Fruit fly (Drosophila melanogaster): ENCODE measurements around the gene eff.
A peak's percentile ranks its signal among the peaks of the same experiment; 100 is the strongest.

eff gene

DNA sequence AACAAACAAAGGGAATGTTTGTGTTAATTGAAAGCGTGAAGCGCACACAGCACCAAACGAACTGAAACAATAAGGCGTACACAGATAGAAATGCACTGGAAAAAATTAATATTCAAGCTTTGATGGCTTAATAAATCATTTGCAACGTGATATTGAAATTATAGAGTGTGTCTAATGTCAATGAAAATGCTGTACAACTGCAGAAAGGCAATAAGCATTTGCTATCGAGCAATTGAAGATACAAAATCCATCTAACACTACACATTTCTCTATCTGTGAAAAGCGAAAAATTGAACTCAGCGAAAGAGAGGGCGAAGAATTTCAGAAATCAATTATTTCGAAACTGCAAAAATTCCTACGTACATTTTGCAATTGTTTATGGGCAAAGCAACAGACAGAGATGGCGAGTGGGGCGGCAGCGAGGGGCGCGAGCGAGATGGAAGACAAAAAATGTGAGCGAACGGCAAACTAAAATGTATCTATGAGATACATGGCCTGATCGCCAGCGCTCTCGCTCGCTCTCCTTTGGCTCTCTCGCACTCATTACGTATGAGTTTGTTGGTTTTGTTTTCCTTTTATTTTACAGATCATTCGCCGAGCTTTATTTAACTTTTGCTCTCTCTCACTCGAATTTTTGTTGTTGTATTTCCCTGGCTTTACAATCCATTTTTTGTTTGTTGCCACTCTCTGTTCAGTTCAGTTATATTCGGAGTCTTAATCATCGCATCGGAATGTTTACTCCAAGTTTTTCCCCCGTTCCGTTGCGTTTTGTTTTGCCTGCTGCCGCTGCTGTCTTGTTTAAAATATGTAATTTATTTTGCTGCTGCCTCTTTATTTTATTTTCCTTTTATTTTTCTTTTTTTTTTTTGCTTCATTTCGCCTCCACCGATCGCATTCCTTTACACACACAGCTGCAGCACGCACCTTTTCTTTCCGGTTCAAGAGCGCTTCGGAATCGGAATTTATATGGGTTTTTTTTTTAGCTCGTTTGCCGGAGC is 18.9 kb downstream of the eff start (continued):
- peak; percentile 68 for TF ChIP-seq CG7556 (GFP tag; optimal IDR thresholded peaks at IDR 0.05)
- TF ChIP-seq fd64A (GFP tag; optimal IDR thresholded peaks at IDR 0.05) = peak; percentile 5
- no peak for TF ChIP-seq wdn (GFP tag; IDR thresholded peaks at IDR 0.05)
- peak; percentile 68 for TF ChIP-seq CG9609 (GFP tag; optimal IDR thresholded peaks at IDR 0.05)
- TF ChIP-seq Ravus (GFP tag; IDR thresholded peaks at IDR 0.05) = peak; percentile 7; the same call in 1 of the 2 replicates
- no peak for TF ChIP-seq CG13123 (GFP tag; optimal IDR thresholded peaks at IDR 0.05)
- peak; percentile 54 for TF ChIP-seq HmgZ (tag; optimal IDR thresholded peaks at IDR 0.05)
- TF ChIP-seq sima (GFP tag; optimal IDR thresholded peaks at IDR 0.05) = no peak
- peak; percentile 47 for TF ChIP-seq nom (GFP tag; optimal IDR thresholded peaks at IDR 0.05)
- TF ChIP-seq Meics (GFP tag; optimal IDR thresholded peaks at IDR 0.05) = peak; percentile 55
- no peak for TF ChIP-seq odd (GFP tag; optimal IDR thresholded peaks at IDR 0.05)
- peak; percentile 20 to 84 for TF ChIP-seq Hr51 (GFP tag; optimal IDR thresholded peaks at IDR 0.05)
- no peak for TF ChIP-seq Sin3A (optimal IDR thresholded peaks at IDR 0.05)
- TF ChIP-seq sc (optimal IDR thresholded peaks at IDR 0.05) = no peak
- peak; percentile 27 for TF ChIP-seq sc (GFP tag; optimal IDR thresholded peaks at IDR 0.05)
- peak; percentile 54 for TF ChIP-seq Fer1 (GFP tag; optimal IDR thresholded peaks at IDR 0.05)
- TF ChIP-seq bcd (GFP tag; optimal IDR thresholded peaks at IDR 0.05) = peak; percentile 71
- no peak for TF ChIP-seq CG12104 (GFP tag; optimal IDR thresholded peaks at IDR 0.05)
- TF ChIP-seq Stat92E (GFP tag; optimal IDR thresholded peaks at IDR 0.05) = no peak
- TF ChIP-seq Oaz (GFP tag; IDR thresholded peaks at IDR 0.05) = no peak
- no peak for TF ChIP-seq CG30020 (tag; optimal IDR thresholded peaks at IDR 0.05)
- peak; percentile 69 for TF ChIP-seq H2.0 (GFP tag; IDR thresholded peaks at IDR 0.05)
- TF ChIP-seq CG1233 (GFP tag; optimal IDR thresholded peaks at IDR 0.05) = peak; percentile 55
- no peak for TF ChIP-seq CG9797 (GFP tag; optimal IDR thresholded peaks at IDR 0.05)
- TF ChIP-seq CG11093 (GFP tag; IDR thresholded peaks at IDR 0.05) = peak; percentile 65; the same call in 1 of the 3 replicates
- peak; percentile 73 for TF ChIP-seq Dad (GFP tag; optimal IDR thresholded peaks at IDR 0.05)
- TF ChIP-seq ro (GFP tag; IDR thresholded peaks at IDR 0.05) = no peak
- TF ChIP-seq hkb (optimal IDR thresholded peaks at IDR 0.05) = no peak
- TF ChIP-seq hkb (GFP tag; IDR thresholded peaks at IDR 0.05) = peak; percentile 77
- TF ChIP-seq Ada2b (GFP tag; IDR thresholded peaks at IDR 0.05) = peak; percentile 69
- no peak for TF ChIP-seq h (optimal IDR thresholded peaks at IDR 0.05)
- no peak for TF ChIP-seq Bgb (GFP tag; IDR thresholded peaks at IDR 0.05; ENCODE audit: partially characterized antibody)
- peak; percentile 78 for TF ChIP-seq Oli (tag; optimal IDR thresholded peaks at IDR 0.05)
- peak; percentile 69 for TF ChIP-seq CG16863 (GFP tag; optimal IDR thresholded peaks at IDR 0.05)
- TF ChIP-seq CG11695 (GFP tag; IDR thresholded peaks at IDR 0.05) = peak; percentile 74
- TF ChIP-seq disco-r (GFP tag; optimal IDR thresholded peaks at IDR 0.05) = peak; percentile 71
- peak; percentile 70 for TF ChIP-seq ems (GFP tag; optimal IDR thresholded peaks at IDR 0.05)
- peak; percentile 42 for TF ChIP-seq nerfin-1 (tag; optimal IDR thresholded peaks at IDR 0.05)
- peak; percentile 62 for TF ChIP-seq Asciz (GFP tag; optimal IDR thresholded peaks at IDR 0.05)
- TF ChIP-seq zen (tag; optimal IDR thresholded peaks at IDR 0.05) = peak; percentile 21
- TF ChIP-seq Ets97D (GFP tag; optimal IDR thresholded peaks at IDR 0.05) = no peak
- peak; percentile 33 for TF ChIP-seq CG4282 (GFP tag; optimal IDR thresholded peaks at IDR 0.05)
- TF ChIP-seq CG14710 (tag; optimal IDR thresholded peaks at IDR 0.05) = peak; percentile 47
- peak; percentile 53; the same call in 1 of the 2 replicates for TF ChIP-seq CG4730 (GFP tag; IDR thresholded peaks at IDR 0.05)
- TF ChIP-seq E2f2 (GFP tag; IDR thresholded peaks at IDR 0.05) = peak; percentile 49
- peak; percentile 20 for TF ChIP-seq Nf-YC (tag; optimal IDR thresholded peaks at IDR 0.05)
- TF ChIP-seq crp (GFP tag; optimal IDR thresholded peaks at IDR 0.05) = peak in 1 of 2 experiments; percentile 24
- TF ChIP-seq NFAT (GFP tag; IDR thresholded peaks at IDR 0.05) = peak; percentile 17; the same call in 1 of the 2 replicates
- TF ChIP-seq ind (GFP tag; optimal IDR thresholded peaks at IDR 0.05) = peak; percentile 70

Measured in whole organism, embryonic.